Fruit fly (Drosophila melanogaster) whole organism, embryonic: ENCODE data around the gene CG46464.

Experiments used
- ATbp ChIP-seq: fragments of 200-800 bp; sonication (Bioruptor generic); optimal IDR thresholded peaks from 2 replicates; lab custom pipeline; 2017; ENCODE audit warnings: missing biosample characterization, mild to moderate bottlenecking, missing genetic modification characterization, missing genetic modification reagents
- Atf-2 ChIP-seq: fragments of 200-800 bp; sonication (Bioruptor generic); optimal IDR thresholded peaks from 2 replicates; lab custom pipeline; 2016; ENCODE audit warnings: missing biosample characterization, missing genetic modification characterization
- Awh ChIP-seq: fragments of 200-800 bp; sonication (Bioruptor generic); IDR thresholded peaks from 2 replicates; pipeline ENCODE4, ENCODE4 v1.3.6; 2022; ENCODE audit warnings: missing biosample characterization, missing genetic modification characterization
- CG10209 ChIP-seq: fragments of 200-800 bp; sonication (Bioruptor generic); optimal IDR thresholded peaks from 3 replicates; lab custom pipeline; 2017; ENCODE audit warnings: missing biosample characterization, mild to moderate bottlenecking, missing genetic modification characterization, missing genetic modification reagents
- CG13775 ChIP-seq: fragments of 200-800 bp; sonication (Bioruptor generic); optimal IDR thresholded peaks from 3 replicates; lab custom pipeline; 2017; ENCODE audit warnings: missing biosample characterization, mild to moderate bottlenecking, missing genetic modification characterization
- CG14860 ChIP-seq: fragments of 200-800 bp; sonication (Bioruptor generic); IDR thresholded peaks from 3 replicates; pipeline ENCODE4 v1.3.6; 2022; ENCODE audit warnings: missing biosample characterization, missing genetic modification characterization; ENCODE audit not compliant: partially characterized antibody
- CG14965 ChIP-seq: fragments of 200-800 bp; sonication (Bioruptor generic); optimal IDR thresholded peaks from 2 replicates; lab custom pipeline; 2016; ENCODE audit warnings: missing biosample characterization, missing genetic modification characterization, borderline replicate concordance
- CG15073 ChIP-seq: fragments of 200-800 bp; sonication (Bioruptor generic); optimal IDR thresholded peaks from 2 replicates; lab custom pipeline; 2016; ENCODE audit warnings: missing biosample characterization, missing genetic modification characterization
- CG15269 ChIP-seq: fragments of 200-800 bp; sonication (Bioruptor generic); optimal IDR thresholded peaks from 2 replicates; lab custom pipeline; 2018; ENCODE audit warnings: missing biosample characterization, mild to moderate bottlenecking, missing genetic modification characterization, moderate library complexity
- CG15479 ChIP-seq: fragments of 200-800 bp; sonication (Bioruptor generic); optimal IDR thresholded peaks from 3 replicates; lab custom pipeline; 2019; ENCODE audit warnings: missing biosample characterization, mild to moderate bottlenecking, missing genetic modification characterization, moderate library complexity
- CG15601 ChIP-seq: fragments of 200-800 bp; sonication (Bioruptor generic); optimal IDR thresholded peaks from 3 replicates; lab custom pipeline; 2019; ENCODE audit warnings: missing biosample characterization, mild to moderate bottlenecking, missing genetic modification characterization, moderate library complexity
- CG18262 ChIP-seq: fragments of 200-800 bp; optimal IDR thresholded peaks from 3 replicates; lab custom pipeline; 2019; ENCODE audit warnings: missing biosample characterization, mild to moderate bottlenecking, missing genetic modification characterization, moderate library complexity
- CG2199 ChIP-seq: fragments of 200-800 bp; sonication (Bioruptor generic); IDR thresholded peaks from 3 replicates; pipeline ENCODE4 v1.3.6; 2022; ENCODE audit warnings: missing biosample characterization, missing genetic modification characterization
- CG2875 ChIP-seq: fragments of 200-800 bp; sonication (Bioruptor generic); optimal IDR thresholded peaks from 2 replicates; lab custom pipeline; 2017; ENCODE audit warnings: missing biosample characterization, mild to moderate bottlenecking, missing genetic modification characterization, missing genetic modification reagents
- CG3163 ChIP-seq: fragments of 200-800 bp; sonication (Bioruptor generic); optimal IDR thresholded peaks from 3 replicates; lab custom pipeline; 2016; ENCODE audit warnings: missing biosample characterization, missing genetic modification characterization
- CG34422 ChIP-seq: fragments of 200-800 bp; sonication (Bioruptor generic); IDR thresholded peaks from 3 replicates; pipeline ENCODE4 v1.3.6; 2022; ENCODE audit warnings: missing biosample characterization, missing genetic modification characterization
- CG6683 ChIP-seq: fragments of 200-800 bp; sonication (Bioruptor generic); optimal IDR thresholded peaks from 2 replicates; lab custom pipeline; 2017; ENCODE audit warnings: missing biosample characterization, mild to moderate bottlenecking, missing genetic modification characterization, missing genetic modification reagents
- CG7928 ChIP-seq: fragments of 200-800 bp; sonication (Bioruptor generic); optimal IDR thresholded peaks from 2 replicates; lab custom pipeline; 2017; ENCODE audit warnings: missing biosample characterization, mild to moderate bottlenecking, missing genetic modification characterization
- CG8359 ChIP-seq: fragments of 200-800 bp; sonication (Bioruptor generic); optimal IDR thresholded peaks from 2 replicates; lab custom pipeline; 2017; ENCODE audit warnings: missing biosample characterization, mild to moderate bottlenecking, missing genetic modification characterization, borderline replicate concordance
- CG9876 ChIP-seq: fragments of 200-800 bp; sonication (Bioruptor generic); optimal IDR thresholded peaks from 2 replicates; lab custom pipeline; 2016; ENCODE audit warnings: missing biosample characterization, missing genetic modification characterization
- Dfd ChIP-seq, 2 experiments: fragments of >200 bp; optimal IDR thresholded peaks; 2 replicates each; lab custom pipeline; 2017; ENCODE audit warnings: missing biosample characterization in 2 of 2, missing genetic modification characterization in 2 of 2
- Doc2 ChIP-seq: fragments of 200-800 bp; sonication (Bioruptor generic); IDR thresholded peaks from 2 replicates; pipeline ENCODE4 v1.3.6; 2022; ENCODE audit warnings: missing biosample characterization, missing genetic modification characterization
- E2f2 ChIP-seq: fragments of 200-800 bp; sonication (Bioruptor generic); IDR thresholded peaks from 2 replicates; pipeline ENCODE4 v1.3.6; 2022; ENCODE audit warnings: missing biosample characterization, missing genetic modification characterization
- Gsc ChIP-seq: fragments of 200-800 bp; sonication (Bioruptor generic); IDR thresholded peaks from 2 replicates; pipeline ENCODE4 v1.3.6; 2022; ENCODE audit warnings: missing biosample characterization, missing genetic modification characterization
- H2.0 ChIP-seq: fragments of 200-800 bp; sonication (Bioruptor generic); IDR thresholded peaks from 2 replicates; pipeline ENCODE4 v1.3.6; 2022; ENCODE audit warnings: missing biosample characterization, missing genetic modification characterization
- HLH54F ChIP-seq: fragments of 200-800 bp; sonication (Bioruptor generic); optimal IDR thresholded peaks from 3 replicates; lab custom pipeline; 2016; ENCODE audit warnings: missing biosample characterization, missing genetic modification characterization
- Hr78 ChIP-seq, 2 experiments: fragments of 200-800 bp in 1 of 2; fragments of >200 bp in 1 of 2; sonication (Bioruptor generic) in 1 of 2; optimal IDR thresholded peaks; 2 replicates each; lab custom pipeline; 2017 to 2019; ENCODE audit warnings: missing biosample characterization in 2 of 2, missing genetic modification characterization in 2 of 2, mild to moderate bottlenecking in 1 of 2, moderate library complexity in 1 of 2
- MBD-R2 ChIP-seq: fragments of 200-800 bp; sonication (Bioruptor generic); IDR thresholded peaks from 2 replicates; pipeline ENCODE4 v1.3.6; 2022; ENCODE audit warnings: missing biosample characterization, missing genetic modification characterization
- Opbp ChIP-seq: fragments of 200-800 bp; sonication (Bioruptor generic); IDR thresholded peaks from 3 replicates; pipeline ENCODE4 v1.3.6; 2022; ENCODE audit warnings: missing biosample characterization, missing genetic modification characterization; ENCODE audit not compliant: partially characterized antibody
- Ptx1 ChIP-seq: fragments of 200-800 bp; sonication (Bioruptor generic); IDR thresholded peaks from 2 replicates; pipeline ENCODE4 v1.3.6; 2022; ENCODE audit warnings: missing biosample characterization, missing genetic modification characterization
- Six4 ChIP-seq: fragments of 200-800 bp; sonication (Bioruptor generic); optimal IDR thresholded peaks from 2 replicates; lab custom pipeline; 2016; ENCODE audit warnings: missing biosample characterization, missing genetic modification characterization
- Xbp1 ChIP-seq: fragments of 200-800 bp; sonication (Bioruptor generic); optimal IDR thresholded peaks from 3 replicates; lab custom pipeline; 2016; ENCODE audit warnings: missing biosample characterization, mild to moderate bottlenecking, missing genetic modification characterization
- bbx ChIP-seq: fragments of 200-800 bp; sonication (Bioruptor generic); IDR thresholded peaks from 2 replicates; pipeline ENCODE4 v1.3.6; 2022; ENCODE audit warnings: missing biosample characterization, missing genetic modification characterization; ENCODE audit not compliant: partially characterized antibody
- caup ChIP-seq: fragments of 200-800 bp; sonication (Bioruptor generic); optimal IDR thresholded peaks from 3 replicates; lab custom pipeline; 2017; ENCODE audit warnings: missing biosample characterization, mild to moderate bottlenecking, missing genetic modification characterization, moderate library complexity; ENCODE audit not compliant: severe bottlenecking
- ci ChIP-seq: fragments of 200-800 bp; sonication (Bioruptor generic); IDR thresholded peaks from 3 replicates; pipeline ENCODE4 v1.3.6; 2022; ENCODE audit warnings: missing biosample characterization, missing genetic modification characterization
- crol ChIP-seq: fragments of 200-800 bp; sonication (Bioruptor generic); IDR thresholded peaks from 2 replicates; pipeline ENCODE4 v1.3.6; 2022; ENCODE audit warnings: missing biosample characterization, missing genetic modification characterization
- emc ChIP-seq: fragments of 200-800 bp; sonication (Bioruptor generic); optimal IDR thresholded peaks from 2 replicates; lab custom pipeline; 2016; ENCODE audit warnings: missing biosample characterization, missing genetic modification characterization
- fd64A ChIP-seq: fragments of 200-800 bp; sonication (Bioruptor generic); optimal IDR thresholded peaks from 3 replicates; lab custom pipeline; 2018; ENCODE audit warnings: missing biosample characterization, mild to moderate bottlenecking, missing genetic modification characterization
- grn ChIP-seq: fragments of 200-800 bp; sonication (Bioruptor generic); optimal IDR thresholded peaks from 3 replicates; lab custom pipeline; 2017; ENCODE audit warnings: missing biosample characterization, missing genetic modification characterization
- gt ChIP-seq: fragments of 200-800 bp; sonication (Bioruptor generic); IDR thresholded peaks from 2 replicates; pipeline ENCODE4 v1.3.6; 2022; ENCODE audit warnings: missing biosample characterization, missing genetic modification characterization
- kay ChIP-seq: fragments of 200-800 bp; sonication (Bioruptor generic); optimal IDR thresholded peaks from 2 replicates; lab custom pipeline; 2016; ENCODE audit warnings: missing biosample characterization, missing genetic modification characterization
- mld ChIP-seq: fragments of 200-800 bp; sonication (Bioruptor generic); IDR thresholded peaks from 3 replicates; pipeline ENCODE4 v1.3.6; 2022; ENCODE audit warnings: missing biosample characterization, missing genetic modification characterization; ENCODE audit not compliant: partially characterized antibody
- nerfin-1 ChIP-seq: fragments of 200-800 bp; sonication (Bioruptor generic); optimal IDR thresholded peaks from 3 replicates; lab custom pipeline; 2019; ENCODE audit warnings: missing biosample characterization, mild to moderate bottlenecking, missing genetic modification characterization, moderate library complexity
- run ChIP-seq: fragments of 200-800 bp; sonication (Bioruptor generic); optimal IDR thresholded peaks from 3 replicates; lab custom pipeline; 2018; ENCODE audit warnings: missing biosample characterization, mild to moderate bottlenecking, missing genetic modification characterization
- schlank ChIP-seq: fragments of 200-800 bp; sonication (Bioruptor generic); optimal IDR thresholded peaks from 2 replicates; lab custom pipeline; 2018; ENCODE audit warnings: missing biosample characterization, mild to moderate bottlenecking, missing genetic modification characterization
- sens ChIP-seq: fragments of 200-800 bp; sonication (Bioruptor generic); peaks from one replicate; lab custom pipeline; 2016; ENCODE audit warnings: missing biosample characterization, missing genetic modification characterization
- shn ChIP-seq: fragments of 200-800 bp; sonication (Bioruptor generic); optimal IDR thresholded peaks from 3 replicates; lab custom pipeline; 2016; ENCODE audit warnings: missing biosample characterization, missing genetic modification characterization
- so ChIP-seq: fragments of 200-800 bp; sonication (Bioruptor generic); IDR thresholded peaks from 3 replicates; pipeline ENCODE4 v1.3.6; 2022; ENCODE audit warnings: missing biosample characterization, missing genetic modification characterization
- toy ChIP-seq: fragments of 200-800 bp; sonication (Bioruptor generic); IDR thresholded peaks from 2 replicates; pipeline ENCODE4 v1.3.6; 2022; ENCODE audit warnings: missing biosample characterization, missing genetic modification characterization
- unpg ChIP-seq: fragments of 200-800 bp; sonication (Bioruptor generic); optimal IDR thresholded peaks from 3 replicates; lab custom pipeline; 2018; ENCODE audit warnings: missing biosample characterization, mild to moderate bottlenecking, missing genetic modification characterization, moderate library complexity
- yki ChIP-seq: fragments of >200 bp; optimal IDR thresholded peaks from 3 replicates; lab custom pipeline; 2018
- zfh2 ChIP-seq: fragments of 200-800 bp; sonication (Bioruptor generic); optimal IDR thresholded peaks from 2 replicates; lab custom pipeline; 2016; ENCODE audit warnings: missing biosample characterization, missing genetic modification characterization

The CG46464 gene

dm6 chrX:17489853-17490252, 46.1 kb upstream of the CG46464 start (continued):
- no peak for TF ChIP-seq crol
- TF ChIP-seq CG3163, result no peak
- TF ChIP-seq ci (GFP tag; lab: Robert Waterston, UW), result no peak
- no peak for TF ChIP-seq Gsc (GFP tag; lab: Robert Waterston, UW)
- TF ChIP-seq kay (GFP tag; lab: Kevin White, UChicago), result no peak
- no peak for TF ChIP-seq caup (GFP tag; lab: Kevin White, UChicago)
- TF ChIP-seq E2f2 (GFP tag; lab: Robert Waterston, UW), result no peak
- no peak for TF ChIP-seq CG2875 (GFP tag; lab: Kevin White, UChicago)
- no peak for TF ChIP-seq CG2199 (GFP tag; lab: Robert Waterston, UW)
- peak; percentile 65 for TF ChIP-seq sens (GFP tag; lab: Kevin White, UChicago)
- no peak for TF ChIP-seq gt (GFP tag; lab: Robert Waterston, UW)
- TF ChIP-seq unpg (GFP tag; lab: Kevin White, UChicago), result no peak
- no peak for TF ChIP-seq shn (GFP tag; lab: Kevin White, UChicago)
- no peak for TF ChIP-seq nerfin-1 (tag; lab: Kevin White, UChicago)
- no peak for TF ChIP-seq CG14965 (GFP tag; lab: Kevin White, UChicago)
- no peak for TF ChIP-seq CG15269 (tag; lab: Kevin White, UChicago)
- TF ChIP-seq bbx (GFP tag; lab: Robert Waterston, UW), result no peak
- no peak for TF ChIP-seq Opbp
- 0 out of 2 replicates have a peak, but pooled peaks have one; percentile 24 for TF ChIP-seq H2.0 (GFP tag; lab: Robert Waterston, UW)
- TF ChIP-seq CG14860, result no peak
- TF ChIP-seq toy (GFP tag; lab: Robert Waterston, UW), result no peak
- no peak for TF ChIP-seq Doc2 (GFP tag; lab: Robert Waterston, UW)
- no peak for TF ChIP-seq Six4 (GFP tag; lab: Kevin White, UChicago)
- TF ChIP-seq CG15073 (GFP tag; lab: Kevin White, UChicago), result no peak
- no peak for TF ChIP-seq emc (GFP tag; lab: Kevin White, UChicago)
- no peak for TF ChIP-seq CG7928 (GFP tag; lab: Kevin White, UChicago)
- no peak for TF ChIP-seq mld (GFP tag; lab: Robert Waterston, UW)
- TF ChIP-seq fd64A (GFP tag; lab: Kevin White, UChicago), result no peak
- TF ChIP-seq zfh2 (GFP tag; lab: Kevin White, UChicago), result no peak
- no peak for TF ChIP-seq MBD-R2
- TF ChIP-seq schlank (tag; lab: Kevin White, UChicago), result no peak
- TF ChIP-seq Atf-2, result no peak
- no peak for TF ChIP-seq CG8359 (GFP tag; lab: Kevin White, UChicago)
- no peak for TF ChIP-seq CG15479 (GFP tag; lab: Kevin White, UChicago)
- no peak for TF ChIP-seq grn (GFP tag; lab: Kevin White, UChicago)
- no peak for TF ChIP-seq run (tag; lab: Kevin White, UChicago)
- TF ChIP-seq CG13775, result peak; percentile 10
- TF ChIP-seq Awh, result 0 out of 2 replicates have a peak, but pooled peaks have one; percentile 22
- peak; percentile 9 for TF ChIP-seq CG18262 (tag; lab: Kevin White, UChicago)
- no peak for TF ChIP-seq so
- no peak for TF ChIP-seq Dfd (GFP tag; optimal IDR thresholded peaks at IDR 0.05; lab: Kevin White, UChicago)
- no peak for TF ChIP-seq CG10209 (GFP tag; lab: Kevin White, UChicago)
- no peak for TF ChIP-seq CG6683
- 0 out of 2 replicates have a peak, but pooled peaks have one; percentile 19 for TF ChIP-seq Ptx1 (GFP tag; lab: Robert Waterston, UW)
- no peak for TF ChIP-seq CG9876 (GFP tag; lab: Kevin White, UChicago)
- no peak for TF ChIP-seq Xbp1
- no peak for TF ChIP-seq Hr78 (GFP tag; optimal IDR thresholded peaks at IDR 0.05; lab: Kevin White, UChicago)
- TF ChIP-seq HLH54F (GFP tag; lab: Kevin White, UChicago), result no peak
- TF ChIP-seq CG15601 (tag; lab: Kevin White, UChicago), result no peak
- TF ChIP-seq yki, result no peak
- TF ChIP-seq ATbp (GFP tag; lab: Kevin White, UChicago), result no peak
- peak; percentile 17; the same call in 1 of the 3 replicates for TF ChIP-seq CG34422 (GFP tag; lab: Robert Waterston, UW)
